Worm (Caenorhabditis elegans) whole organism, mixed stage, embryonic: ENCODE measurements around the gene nuo-1.

Experiments used
- M03D4.4 ChIP-seq: sonication (generic microtip); optimal IDR thresholded peaks from 2 replicates; lab custom pipeline; 2017; ENCODE audit warnings: mild to moderate bottlenecking, missing genetic modification characterization, missing compliant biosample characterization
- bed-3 ChIP-seq: fragments of 200-800 bp; sonication (Bioruptor generic); optimal IDR thresholded peaks from 3 replicates; lab custom pipeline; 2018; ENCODE audit warnings: mild to moderate bottlenecking, missing genetic modification characterization, moderate library complexity, missing compliant biosample characterization
- blmp-1 ChIP-seq: fragments of 150-350 bp; optimal IDR thresholded peaks from 2 replicates; lab custom pipeline; 2014; ENCODE audit warnings: missing biosample characterization, missing genetic modification characterization
- ceh-39 ChIP-seq: fragments of 150-350 bp; optimal IDR thresholded peaks from 2 replicates; lab custom pipeline; 2014; ENCODE audit warnings: missing biosample characterization, missing genetic modification characterization
- ceh-43 ChIP-seq: fragments of 200-800 bp; sonication (Bioruptor generic); optimal IDR thresholded peaks from 2 replicates; lab custom pipeline; 2018; ENCODE audit warnings: mild to moderate bottlenecking, missing genetic modification characterization, moderate library complexity, missing compliant biosample characterization
- ceh-83 ChIP-seq: fragments of 200-800 bp; sonication (Bioruptor generic); optimal IDR thresholded peaks from 2 replicates; lab custom pipeline; 2018; ENCODE audit warnings: mild to moderate bottlenecking, missing genetic modification characterization, missing compliant biosample characterization
- ces-1 ChIP-seq: fragments of 150-350 bp; optimal IDR thresholded peaks from 2 replicates; lab custom pipeline; 2014; ENCODE audit warnings: missing biosample characterization, missing genetic modification reagents, missing genetic modification characterization
- cnd-1 ChIP-seq: fragments of 200-800 bp; sonication (Bioruptor generic); optimal IDR thresholded peaks from 2 replicates; lab custom pipeline; 2018; ENCODE audit warnings: mild to moderate bottlenecking, missing genetic modification characterization, missing compliant biosample characterization
- drap-1 ChIP-seq: fragments of 200-800 bp; sonication (Bioruptor generic); optimal IDR thresholded peaks from 3 replicates; lab custom pipeline; 2018; ENCODE audit warnings: mild to moderate bottlenecking, missing genetic modification characterization, missing compliant biosample characterization
- elt-1 ChIP-seq: sonication (generic microtip); optimal IDR thresholded peaks from 2 replicates; lab custom pipeline; 2017; ENCODE audit warnings: missing genetic modification characterization, mild to moderate bottlenecking, missing compliant biosample characterization, antibody characterized with exemption, moderate library complexity, borderline replicate concordance; ENCODE audit not compliant: insufficient read depth
- elt-3 ChIP-seq: fragments of 150-350 bp; optimal IDR thresholded peaks from 2 replicates; lab custom pipeline; 2014; ENCODE audit warnings: missing biosample characterization, missing genetic modification characterization
- flh-1 ChIP-seq: fragments of 200-800 bp; sonication (Bioruptor generic); optimal IDR thresholded peaks from 2 replicates; lab custom pipeline; 2018; ENCODE audit warnings: mild to moderate bottlenecking, missing genetic modification characterization, moderate library complexity, missing compliant biosample characterization
- ham-2 ChIP-seq: fragments of 200-800 bp; sonication (Bioruptor generic); optimal IDR thresholded peaks from 2 replicates; lab custom pipeline; 2018; ENCODE audit warnings: mild to moderate bottlenecking, missing genetic modification characterization, missing compliant biosample characterization
- hlh-1 ChIP-seq: fragments of 150-350 bp; optimal IDR thresholded peaks from 2 replicates; lab custom pipeline; 2014; ENCODE audit warnings: missing biosample characterization, missing genetic modification reagents, missing genetic modification characterization
- lin-13 ChIP-seq: fragments of 150-350 bp; optimal IDR thresholded peaks from 2 replicates; lab custom pipeline; 2014; ENCODE audit warnings: missing biosample characterization, missing genetic modification characterization
- lin-32 ChIP-seq: fragments of 200-800 bp; sonication (Bioruptor generic); optimal IDR thresholded peaks from 2 replicates; lab custom pipeline; 2018; ENCODE audit warnings: mild to moderate bottlenecking, missing genetic modification characterization, missing compliant biosample characterization
- lsy-2 ChIP-seq: fragments of 150-350 bp; optimal IDR thresholded peaks from 2 replicates; lab custom pipeline; 2014; ENCODE audit warnings: missing biosample characterization, missing genetic modification characterization
- mab-5 ChIP-seq: fragments of 150-350 bp; optimal IDR thresholded peaks from 2 replicates; lab custom pipeline; 2014; ENCODE audit warnings: missing biosample characterization, missing genetic modification characterization
- mep-1 ChIP-seq: fragments of 150-350 bp; optimal IDR thresholded peaks from 2 replicates; lab custom pipeline; 2017; ENCODE audit warnings: missing biosample characterization, missing genetic modification reagents, missing genetic modification characterization, inconsistent platforms
- mls-2 ChIP-seq: sonication (generic microtip); optimal IDR thresholded peaks from 2 replicates; lab custom pipeline; 2016; ENCODE audit warnings: mild to moderate bottlenecking, missing genetic modification characterization, moderate library complexity, missing compliant biosample characterization
- nhr-12 ChIP-seq: fragments of 150-350 bp; optimal IDR thresholded peaks from 2 replicates; lab custom pipeline; 2014; ENCODE audit warnings: missing biosample characterization, missing genetic modification characterization
- nhr-2 ChIP-seq: fragments of 150-350 bp; optimal IDR thresholded peaks from 2 replicates; lab custom pipeline; 2014; ENCODE audit warnings: missing biosample characterization, missing genetic modification characterization
- nhr-237 ChIP-seq: fragments of 150-350 bp; optimal IDR thresholded peaks from 2 replicates; lab custom pipeline; 2014; ENCODE audit warnings: missing biosample characterization, missing genetic modification characterization
- nhr-28 ChIP-seq: fragments of 150-350 bp; optimal IDR thresholded peaks from 2 replicates; lab custom pipeline; 2014; ENCODE audit warnings: missing biosample characterization, missing genetic modification characterization
- nhr-76 ChIP-seq: sonication (generic microtip); optimal IDR thresholded peaks from 2 replicates; lab custom pipeline; 2017; ENCODE audit warnings: missing biosample characterization, missing genetic modification characterization
- pha-4 ChIP-seq: fragments of 150-350 bp; optimal IDR thresholded peaks from 2 replicates; lab custom pipeline; 2018; ENCODE audit warnings: missing biosample characterization, missing genetic modification reagents, missing genetic modification characterization
- sem-2 ChIP-seq: fragments of 200-800 bp; sonication (Bioruptor generic); optimal IDR thresholded peaks from 2 replicates; lab custom pipeline; 2018; ENCODE audit warnings: mild to moderate bottlenecking, missing genetic modification characterization, missing compliant biosample characterization
- snpc-4 ChIP-seq: fragments of 150-350 bp; optimal IDR thresholded peaks from 2 replicates; lab custom pipeline; 2014; ENCODE audit warnings: missing biosample characterization, missing genetic modification characterization
- sptf-1 ChIP-seq: sonication (generic microtip); optimal IDR thresholded peaks from 2 replicates; lab custom pipeline; 2017; ENCODE audit warnings: mild to moderate bottlenecking, missing genetic modification characterization, moderate library complexity, missing compliant biosample characterization
- tbx-8 ChIP-seq: fragments of 200-800 bp; sonication (Bioruptor generic); optimal IDR thresholded peaks from 2 replicates; lab custom pipeline; 2018; ENCODE audit warnings: mild to moderate bottlenecking, missing genetic modification characterization, moderate library complexity, missing compliant biosample characterization
- unc-120 ChIP-seq: sonication (generic microtip); optimal IDR thresholded peaks from 2 replicates; lab custom pipeline; 2017; ENCODE audit warnings: missing genetic modification characterization, missing compliant biosample characterization; ENCODE audit not compliant: poor library complexity, severe bottlenecking
- unc-39 ChIP-seq: fragments of 150-350 bp; optimal IDR thresholded peaks from 2 replicates; lab custom pipeline; 2014; ENCODE audit warnings: missing biosample characterization, missing genetic modification characterization
- unc-62 ChIP-seq: fragments of 150-350 bp; optimal IDR thresholded peaks from 2 replicates; lab custom pipeline; 2014; ENCODE audit warnings: missing biosample characterization, missing genetic modification reagents, missing genetic modification characterization
- zip-8 ChIP-seq: fragments of 150-350 bp; optimal IDR thresholded peaks from 2 replicates; lab custom pipeline; 2014; ENCODE audit warnings: missing biosample characterization, missing genetic modification characterization

The nuo-1 gene

ce11 chrII:11132542-11132941 lies 34.9 kb downstream of the nuo-1 start, which contains the start of gene F40F8.11:
Gene F40F8.11 (minus strand): TSS chrII:11132590.
- TF ChIP-seq pha-4 (tag; lab: Kevin White, UChicago), result no peak
- TF ChIP-seq unc-120, result peak; percentile 27
- no peak for TF ChIP-seq mep-1
- TF ChIP-seq nhr-237, result peak; percentile 3
- no peak for TF ChIP-seq sptf-1 (tag; lab: Kevin White, UChicago)
- no peak for TF ChIP-seq lin-13
- TF ChIP-seq ces-1 (GFP tag; lab: Kevin White, UChicago), result peak; percentile 6
- no peak for TF ChIP-seq ceh-43
- no peak for TF ChIP-seq ham-2
- TF ChIP-seq drap-1 (GFP tag; lab: Kevin White, UChicago), result no peak
- TF ChIP-seq blmp-1 (tag; lab: Kevin White, UChicago), result peak; percentile 4
- no peak for TF ChIP-seq sem-2 (GFP tag; lab: Kevin White, UChicago)
- no peak for TF ChIP-seq nhr-76 (tag; lab: Kevin White, UChicago)
- TF ChIP-seq cnd-1 (tag; lab: Kevin White, UChicago), result no peak
- no peak for TF ChIP-seq flh-1 (GFP tag; lab: Kevin White, UChicago)
- no peak for TF ChIP-seq bed-3 (GFP tag; lab: Kevin White, UChicago)
- TF ChIP-seq nhr-12 (tag; lab: Kevin White, UChicago), result no peak
- TF ChIP-seq M03D4.4 (tag; lab: Kevin White, UChicago), result no peak
- peak; percentile 4 for TF ChIP-seq ceh-39 (tag; lab: Kevin White, UChicago)
- peak; percentile 59 for TF ChIP-seq lsy-2
- TF ChIP-seq elt-3, result no peak
- TF ChIP-seq zip-8 (tag; lab: Kevin White, UChicago), result no peak

DNA sequence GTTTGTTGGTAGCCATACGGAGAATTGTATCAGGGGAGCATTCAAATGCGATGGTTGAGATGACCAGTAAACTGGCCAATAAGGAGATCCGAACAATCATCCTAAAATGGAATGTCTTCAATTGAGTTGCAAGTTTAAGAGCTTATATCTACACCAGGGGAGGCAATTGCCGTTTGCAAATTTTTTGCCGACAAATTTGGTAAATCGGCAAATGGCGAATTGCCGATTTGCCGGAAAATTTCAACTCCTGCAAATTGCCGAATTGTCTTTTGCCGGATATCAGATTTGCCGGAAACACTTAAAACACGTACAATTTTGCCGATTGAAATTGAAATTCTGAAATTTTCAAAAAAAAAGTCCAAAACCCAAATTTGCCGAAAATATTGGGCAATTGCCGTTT lies 37.2 kb downstream of the nuo-1 start, which contains the start of gene F40F8.5:
TSS of gene F40F8.5 (minus strand) at position 101 of the 400 bp plus-strand sequence.
- TF ChIP-seq mab-5 (tag; lab: Kevin White, UChicago), result no peak
- TF ChIP-seq sem-2 (GFP tag; lab: Kevin White, UChicago), result no peak
- TF ChIP-seq unc-62, result no peak
- no peak for TF ChIP-seq ceh-83
- TF ChIP-seq nhr-237, result no peak
- TF ChIP-seq drap-1 (GFP tag; lab: Kevin White, UChicago), result no peak
- TF ChIP-seq ceh-43, result no peak
- TF ChIP-seq tbx-8 (GFP tag; lab: Kevin White, UChicago), result no peak
- no peak for TF ChIP-seq lin-13
- TF ChIP-seq blmp-1 (tag; lab: Kevin White, UChicago), result no peak
- TF ChIP-seq nhr-12 (tag; lab: Kevin White, UChicago), result no peak
- no peak for TF ChIP-seq M03D4.4 (tag; lab: Kevin White, UChicago)

DNA sequence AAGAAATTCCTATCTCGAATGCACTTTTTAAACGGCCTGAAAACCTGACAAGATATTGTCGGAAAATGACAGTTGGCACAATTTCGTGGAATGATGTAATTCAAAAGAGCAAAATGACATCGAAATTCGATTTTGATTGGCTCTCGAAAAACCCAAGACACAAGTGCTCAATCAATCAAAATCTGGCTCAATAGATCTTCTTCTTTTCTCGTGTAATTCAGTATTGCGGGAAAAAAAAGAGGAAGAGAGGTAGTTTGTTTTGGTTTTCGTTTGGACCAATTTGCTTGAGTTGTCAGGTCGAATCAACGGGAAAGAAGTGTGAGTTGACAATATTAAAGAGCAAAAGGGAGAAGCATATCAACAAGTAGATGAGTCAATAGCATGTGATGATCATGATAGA lies 38.1 kb downstream of the nuo-1 start:
- no peak for TF ChIP-seq flh-1 (GFP tag; lab: Kevin White, UChicago)
- no peak for TF ChIP-seq lin-32 (GFP tag; lab: Kevin White, UChicago)
- TF ChIP-seq ceh-39 (tag; lab: Kevin White, UChicago), result no peak
- no peak for TF ChIP-seq elt-1
- TF ChIP-seq unc-62, result peak; percentile 78
- TF ChIP-seq lsy-2, result no peak
- TF ChIP-seq nhr-28 (tag; lab: Kevin White, UChicago), result no peak
- no peak for TF ChIP-seq ham-2
- no peak for TF ChIP-seq unc-39 (tag; lab: Kevin White, UChicago)

- TF ChIP-seq ceh-43 (no peak), nhr-28 (tag; lab: Kevin White, UChicago) (no peak), zip-8 (tag; lab: Kevin White, UChicago) (no peak), unc-39 (tag; lab: Kevin White, UChicago) (no peak), tbx-8 (GFP tag; lab: Kevin White, UChicago) (no peak)
These were observed 42.5 kb downstream of the nuo-1 start, which contains the start of gene F40F8.4 for ce11 chrII:11140140-11140539. Gene F40F8.4 (minus strand): TSS chrII:11140240.

DNA sequence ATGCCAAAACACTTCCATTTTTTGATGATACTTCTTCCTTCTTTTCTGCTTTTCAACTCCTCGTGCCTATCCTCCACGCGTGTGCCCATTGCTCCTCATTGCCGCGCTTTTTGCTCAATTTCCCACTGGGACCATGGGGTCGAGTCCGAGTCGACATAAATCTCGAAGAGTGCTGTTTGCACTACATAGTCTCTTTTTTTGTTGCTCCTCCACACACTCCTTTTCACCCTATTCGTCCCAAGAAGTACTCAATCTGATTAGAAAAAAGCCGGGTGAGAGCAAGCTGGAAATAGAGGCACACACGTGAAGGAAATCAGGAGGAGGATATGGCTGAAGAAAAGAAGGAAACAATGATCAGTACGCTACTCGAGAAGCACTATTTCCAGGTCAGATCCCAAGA lies 44.9 kb downstream of the nuo-1 start, which contains the start of gene arrd-6:
TSS of gene arrd-6 (plus strand) at position 169 of the 400 bp plus-strand sequence.
- TF ChIP-seq hlh-1 (tag; lab: Kevin White, UChicago) (no peak), unc-39 (tag; lab: Kevin White, UChicago) (no peak), zip-8 (tag; lab: Kevin White, UChicago) (no peak), ceh-83 (no peak), M03D4.4 (tag; lab: Kevin White, UChicago) (no peak), nhr-28 (tag; lab: Kevin White, UChicago) (no peak), mls-2 (no peak), drap-1 (GFP tag; lab: Kevin White, UChicago) (no peak), bed-3 (GFP tag; lab: Kevin White, UChicago) (no peak), nhr-2 (tag; lab: Kevin White, UChicago) (no peak), ham-2 (no peak), lin-13 (no peak), sem-2 (GFP tag; lab: Kevin White, UChicago) (no peak), unc-62 (no peak), ces-1 (GFP tag; lab: Kevin White, UChicago) (no peak), lin-32 (GFP tag; lab: Kevin White, UChicago) (no peak), blmp-1 (tag; lab: Kevin White, UChicago) (no peak), snpc-4 (tag; lab: Kevin White, UChicago) (no peak), unc-120 (no peak)
